ENCODE assay signal across 1 fruit fly cellular context in genomic region chr2L:18319577-18320316, dm6.
A peak's percentile ranks its signal among the peaks of the same experiment; 100 is the strongest.
TF ChIP-seq lines count a peak whose summit lies in the region.

Gene Fas3 (plus strand): TSS chr2L:18320102.

TF ChIP-seq in whole organism, embryonic, 481 proteins besides CTCF, POLR2A, EP300 and RAD21 (continued from another document):
- TF ChIP-seq CG10267 (tag; optimal IDR thresholded peaks at IDR 0.05; lab: Kevin White, UChicago), result no peak
- no peak for TF ChIP-seq CG1233 (GFP tag; optimal IDR thresholded peaks at IDR 0.05; lab: Kevin White, UChicago)
- TF ChIP-seq Opbp (GFP tag; IDR thresholded peaks at IDR 0.05; lab: Robert Waterston, UW; ENCODE audit: partially characterized antibody), result peak; percentile 69
- TF ChIP-seq wor (GFP tag; IDR thresholded peaks at IDR 0.05; lab: Robert Waterston, UW), result no peak
- no peak for TF ChIP-seq eyg (GFP tag; optimal IDR thresholded peaks at IDR 0.05; lab: Kevin White, UChicago)
- no peak for TF ChIP-seq CG10543 (GFP tag; optimal IDR thresholded peaks at IDR 0.05; lab: Kevin White, UChicago)
- no peak; the same call in 1 of the 2 replicates for TF ChIP-seq CG31441 (GFP tag; IDR thresholded peaks at IDR 0.05; lab: Robert Waterston, UW)
- TF ChIP-seq CG6791 (GFP tag; IDR thresholded peaks at IDR 0.05; lab: Robert Waterston, UW; ENCODE audit: partially characterized antibody), result peak; percentile 70
- TF ChIP-seq CG12942 (GFP tag; optimal IDR thresholded peaks at IDR 0.05; lab: Kevin White, UChicago), result no peak
- no peak for TF ChIP-seq CG8281 (tag; optimal IDR thresholded peaks at IDR 0.05; lab: Kevin White, UChicago)
- no peak for TF ChIP-seq CG2129 (GFP tag; IDR thresholded peaks at IDR 0.05; lab: Robert Waterston, UW; ENCODE audit: partially characterized antibody)
- no peak for TF ChIP-seq cwo (GFP tag; optimal IDR thresholded peaks at IDR 0.05; lab: Kevin White, UChicago)
- no peak for TF ChIP-seq dmrt99B (tag; optimal IDR thresholded peaks at IDR 0.05; lab: Kevin White, UChicago)
- peak; percentile 67 for TF ChIP-seq bbx (GFP tag; IDR thresholded peaks at IDR 0.05; lab: Robert Waterston, UW; ENCODE audit: partially characterized antibody)
- peak; percentile 3 for TF ChIP-seq CG17568 (GFP tag; optimal IDR thresholded peaks at IDR 0.05; lab: Kevin White, UChicago)
- peak; percentile 51 for TF ChIP-seq CG5180 (GFP tag; optimal IDR thresholded peaks at IDR 0.05; lab: Kevin White, UChicago)
- peak; percentile 22; the same call in 2 of the 3 replicates for TF ChIP-seq CG17361 (GFP tag; IDR thresholded peaks at IDR 0.05; lab: Robert Waterston, UW)
- no peak for TF ChIP-seq Neu2 (GFP tag; optimal IDR thresholded peaks at IDR 0.05; lab: Kevin White, UChicago; ENCODE audit: borderline replicate concordance)
- no peak for TF ChIP-seq CG9797 (GFP tag; optimal IDR thresholded peaks at IDR 0.05; lab: Kevin White, UChicago)
- no peak for TF ChIP-seq CG1792 (GFP tag; optimal IDR thresholded peaks at IDR 0.05; lab: Kevin White, UChicago)
- TF ChIP-seq CG6254 (GFP tag; optimal IDR thresholded peaks at IDR 0.05; lab: Kevin White, UChicago), result no peak
- TF ChIP-seq wdn (GFP tag; IDR thresholded peaks at IDR 0.05; lab: Robert Waterston, UW), result no peak
- no peak for TF ChIP-seq Elba2 (GFP tag; optimal IDR thresholded peaks at IDR 0.05; lab: Kevin White, UChicago)
- no peak for TF ChIP-seq Hsf (GFP tag; optimal IDR thresholded peaks at IDR 0.05; lab: Kevin White, UChicago)
- no peak for TF ChIP-seq Fer2 (tag; optimal IDR thresholded peaks at IDR 0.05; lab: Kevin White, UChicago)
- TF ChIP-seq zf30C (GFP tag; optimal IDR thresholded peaks at IDR 0.05; lab: Kevin White, UChicago), result peak; percentile 19
- no peak for TF ChIP-seq crc (GFP tag; optimal IDR thresholded peaks at IDR 0.05; lab: Kevin White, UChicago)
- no peak for TF ChIP-seq Six4 (GFP tag; optimal IDR thresholded peaks at IDR 0.05; lab: Kevin White, UChicago)
- TF ChIP-seq Nf-YA (GFP tag; IDR thresholded peaks at IDR 0.05; lab: Robert Waterston, UW), result no peak
- no peak for TF ChIP-seq CG3163 (GFP tag; optimal IDR thresholded peaks at IDR 0.05; lab: Kevin White, UChicago)
- TF ChIP-seq CG2678 (tag; optimal IDR thresholded peaks at IDR 0.05; lab: Kevin White, UChicago), result peak; percentile 21
- TF ChIP-seq Eip74EF (GFP tag; optimal IDR thresholded peaks at IDR 0.05; lab: Kevin White, UChicago), result no peak
- no peak for TF ChIP-seq CG17612 (GFP tag; IDR thresholded peaks at IDR 0.05; lab: Robert Waterston, UW)
- peak; percentile 55 for TF ChIP-seq Scr (GFP tag; IDR thresholded peaks at IDR 0.05; lab: Robert Waterston, UW; ENCODE audit: partially characterized antibody)
- no peak; the same call in 1 of the 2 replicates for TF ChIP-seq CG14014 (GFP tag; IDR thresholded peaks at IDR 0.05; lab: Robert Waterston, UW)
- TF ChIP-seq da (GFP tag; optimal IDR thresholded peaks at IDR 0.05; lab: Kevin White, UChicago), result no peak
- TF ChIP-seq CG6689 (GFP tag; IDR thresholded peaks at IDR 0.05; lab: Robert Waterston, UW), result no peak
- peak; percentile 87 for TF ChIP-seq sr (GFP tag; IDR thresholded peaks at IDR 0.05; lab: Robert Waterston, UW)
- TF ChIP-seq mirr (GFP tag; optimal IDR thresholded peaks at IDR 0.05; lab: Kevin White, UChicago), result peak; percentile 67
- peak; percentile 71 for TF ChIP-seq z (GFP tag; IDR thresholded peaks at IDR 0.05; lab: Robert Waterston, UW)
- TF ChIP-seq CG7987 (GFP tag; optimal IDR thresholded peaks at IDR 0.05; lab: Kevin White, UChicago), result no peak
- TF ChIP-seq sens (GFP tag; lab: Kevin White, UChicago), result peak; percentile 92
- TF ChIP-seq Ada2b (GFP tag; IDR thresholded peaks at IDR 0.05; lab: Robert Waterston, UW), result no peak
- TF ChIP-seq hbn (GFP tag; IDR thresholded peaks at IDR 0.05; lab: Robert Waterston, UW; ENCODE audit: partially characterized antibody), result no peak
- no peak for TF ChIP-seq Vsx1 (GFP tag; optimal IDR thresholded peaks at IDR 0.05; lab: Kevin White, UChicago)
- no peak for TF ChIP-seq CG4617 (GFP tag; optimal IDR thresholded peaks at IDR 0.05; lab: Kevin White, UChicago; ENCODE audit: borderline replicate concordance)
- TF ChIP-seq CG2712 (tag; optimal IDR thresholded peaks at IDR 0.05; lab: Kevin White, UChicago), result peak; percentile 17
- peak; percentile 58 for TF ChIP-seq lab (GFP tag; optimal IDR thresholded peaks at IDR 0.05; lab: Kevin White, UChicago)
- no peak for TF ChIP-seq CG10462 (GFP tag; optimal IDR thresholded peaks at IDR 0.05; lab: Kevin White, UChicago)
- no peak for TF ChIP-seq D19A (tag; optimal IDR thresholded peaks at IDR 0.05; lab: Kevin White, UChicago)
- TF ChIP-seq Chrac-16 (GFP tag; optimal IDR thresholded peaks at IDR 0.05; lab: Kevin White, UChicago), result no peak
- no peak for TF ChIP-seq bab2 (GFP tag; optimal IDR thresholded peaks at IDR 0.05; lab: Kevin White, UChicago)
- no peak for TF ChIP-seq E2f1 (GFP tag; IDR thresholded peaks at IDR 0.05; lab: Robert Waterston, UW)
- no peak for TF ChIP-seq grn (GFP tag; optimal IDR thresholded peaks at IDR 0.05; lab: Kevin White, UChicago)
- no peak for TF ChIP-seq Hand (GFP tag; optimal IDR thresholded peaks at IDR 0.05; lab: Kevin White, UChicago)
- TF ChIP-seq Hmr (GFP tag; optimal IDR thresholded peaks at IDR 0.05; lab: Kevin White, UChicago), result peak; percentile 40
- no peak for TF ChIP-seq Lhr (GFP tag; optimal IDR thresholded peaks at IDR 0.05; lab: Kevin White, UChicago)
- TF ChIP-seq MTF-1 (GFP tag; optimal IDR thresholded peaks at IDR 0.05; lab: Kevin White, UChicago; ENCODE audit: borderline replicate concordance), result peak; percentile 34
- no peak for TF ChIP-seq Lpt (GFP tag; optimal IDR thresholded peaks at IDR 0.05; lab: Kevin White, UChicago)
- TF ChIP-seq CG15073 (GFP tag; optimal IDR thresholded peaks at IDR 0.05; lab: Kevin White, UChicago), result no peak
- TF ChIP-seq Aef1 (GFP tag; IDR thresholded peaks at IDR 0.05; lab: Robert Waterston, UW), result no peak
- no peak for TF ChIP-seq BEAF-32 (GFP tag; optimal IDR thresholded peaks at IDR 0.05; lab: Kevin White, UChicago)
- TF ChIP-seq Doc3 (GFP tag; IDR thresholded peaks at IDR 0.05; lab: Robert Waterston, UW; ENCODE audit: partially characterized antibody), result no peak
- no peak for TF ChIP-seq CG6765 (GFP tag; optimal IDR thresholded peaks at IDR 0.05; lab: Kevin White, UChicago)
- peak; percentile 55 for TF ChIP-seq abd-A (tag; optimal IDR thresholded peaks at IDR 0.05; lab: Kevin White, UChicago)
- no peak for TF ChIP-seq CG6272 (GFP tag; IDR thresholded peaks at IDR 0.05; lab: Robert Waterston, UW)
- TF ChIP-seq lilli (GFP tag; optimal IDR thresholded peaks at IDR 0.05; lab: Kevin White, UChicago), result peak; percentile 8
- peak; percentile 17 for TF ChIP-seq tap (tag; optimal IDR thresholded peaks at IDR 0.05; lab: Kevin White, UChicago)
- TF ChIP-seq chm (GFP tag; IDR thresholded peaks at IDR 0.05; lab: Robert Waterston, UW), result peak; percentile 88
- peak; percentile 46 for TF ChIP-seq CG6854 (GFP tag; optimal IDR thresholded peaks at IDR 0.05; lab: Kevin White, UChicago)
- no peak for TF ChIP-seq luna (GFP tag; optimal IDR thresholded peaks at IDR 0.05; lab: Kevin White, UChicago)
- TF ChIP-seq CG11560 (tag; IDR thresholded peaks at IDR 0.05; lab: Robert Waterston, UW), result no peak
- TF ChIP-seq MBD-R2 (GFP tag; IDR thresholded peaks at IDR 0.05; lab: Robert Waterston, UW), result 0 out of 2 replicates have a peak, but pooled peaks have one; percentile 17
- peak; percentile 72 for TF ChIP-seq vvl (GFP tag; IDR thresholded peaks at IDR 0.05; lab: Robert Waterston, UW)
- no peak for TF ChIP-seq psq (GFP tag; optimal IDR thresholded peaks at IDR 0.05; lab: Kevin White, UChicago)
- TF ChIP-seq Adf1 (GFP tag; IDR thresholded peaks at IDR 0.05; lab: Robert Waterston, UW), result peak; percentile 99
- TF ChIP-seq fd64A (GFP tag; optimal IDR thresholded peaks at IDR 0.05; lab: Kevin White, UChicago), result no peak
- no peak for TF ChIP-seq Camta (GFP tag; optimal IDR thresholded peaks at IDR 0.05; lab: Kevin White, UChicago)
- no peak; the same call in 2 of the 3 replicates for TF ChIP-seq B-H1 (GFP tag; IDR thresholded peaks at IDR 0.05; lab: Robert Waterston, UW)
- peak; percentile 49 for TF ChIP-seq CG17829 (tag; optimal IDR thresholded peaks at IDR 0.05; lab: Kevin White, UChicago)
- TF ChIP-seq Side (GFP tag; optimal IDR thresholded peaks at IDR 0.05; lab: Kevin White, UChicago), result peak; percentile 50
- no peak for TF ChIP-seq CG7271 (tag; optimal IDR thresholded peaks at IDR 0.05; lab: Kevin White, UChicago)
- TF ChIP-seq CG8944 (GFP tag; optimal IDR thresholded peaks at IDR 0.05; lab: Kevin White, UChicago), result no peak
